Worm (Caenorhabditis elegans): ENCODE data around the gene seb-3.

The seb-3 gene

DNA sequence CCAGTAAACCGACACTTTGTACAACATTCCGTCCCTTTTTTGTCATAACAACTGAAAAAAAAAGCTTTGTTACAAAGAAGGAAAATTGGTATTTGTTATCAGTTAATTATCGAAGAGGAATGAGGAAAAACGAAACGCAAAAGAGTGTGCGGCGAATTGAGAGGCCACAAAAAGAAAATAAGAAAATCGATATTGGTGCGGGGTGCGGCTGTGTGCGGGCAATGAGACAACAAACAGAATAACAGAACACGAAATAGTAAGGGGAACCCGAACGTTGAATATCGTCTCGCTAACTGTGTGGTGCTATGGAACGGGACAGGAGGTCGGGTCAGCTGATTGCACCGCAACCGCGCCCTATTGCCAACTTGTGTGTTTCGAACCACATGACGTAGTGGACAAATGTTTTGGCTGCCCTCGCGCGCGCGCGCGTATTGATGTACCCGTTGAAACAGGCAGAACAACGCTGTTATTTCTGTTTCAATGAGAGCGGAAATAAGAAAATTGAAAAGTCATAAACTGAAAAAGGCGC, 14.5 kb downstream of the seb-3 start, which contains the start of gene C18B12.4 (continued):
- TF ChIP-seq ztf-26 (tag; optimal IDR thresholded peaks at IDR 0.05): peak; percentile 93
- TF ChIP-seq Y56A3A.18 (GFP tag; IDR thresholded peaks at IDR 0.05): peak; percentile 39; the same call in 1 of the 2 replicates
- TF ChIP-seq egl-18 (GFP tag; IDR thresholded peaks at IDR 0.05): no peak
- TF ChIP-seq attf-6 (GFP tag; IDR thresholded peaks at IDR 0.05): no peak
- peak; percentile 69 for TF ChIP-seq atf-7 (tag; optimal IDR thresholded peaks at IDR 0.05)
- peak; percentile 55; the same call in 1 of the 2 replicates for TF ChIP-seq C06A6.2 (GFP tag; conservative IDR thresholded peaks at IDR 0.05)
- TF ChIP-seq F33H1.4 (GFP tag; IDR thresholded peaks at IDR 0.05): no peak
- no peak for TF ChIP-seq ceh-40 (GFP tag; IDR thresholded peaks at IDR 0.05)
- TF ChIP-seq efl-1 (GFP tag; optimal IDR thresholded peaks at IDR 0.05): peak; percentile 60
- no peak for TF ChIP-seq F39B2.1 (GFP tag; IDR thresholded peaks at IDR 0.05)
- TF ChIP-seq sptf-2 (GFP tag; optimal IDR thresholded peaks at IDR 0.05): no peak
- TF ChIP-seq nhr-80 (tag; optimal IDR thresholded peaks at IDR 0.05): peak; percentile 91
- no peak for TF ChIP-seq hlh-26 (GFP tag; conservative IDR thresholded peaks at IDR 0.05)
- no peak for TF ChIP-seq nhr-27 (tag; optimal IDR thresholded peaks at IDR 0.05)
- no peak for TF ChIP-seq ceh-79 (tag; optimal IDR thresholded peaks at IDR 0.05)
- no peak for TF ChIP-seq snpc-1.1 (tag; optimal IDR thresholded peaks at IDR 0.05; ENCODE audit: insufficient read depth)
- TF ChIP-seq mxl-1 (tag; optimal IDR thresholded peaks at IDR 0.05): no peak
- TF ChIP-seq lin-54 (GFP tag; optimal IDR thresholded peaks at IDR 0.05): peak; percentile 59
- no peak; the same call in 1 of the 2 replicates for TF ChIP-seq Y53G8AR.9 (GFP tag; conservative IDR thresholded peaks at IDR 0.05)
- peak; percentile 51 for TF ChIP-seq gei-17 (GFP tag; optimal IDR thresholded peaks at IDR 0.05)
- no peak for TF ChIP-seq lsl-1 (GFP tag; optimal IDR thresholded peaks at IDR 0.05)
- peak; percentile 87 for TF ChIP-seq nfyb-1 (GFP tag; IDR thresholded peaks at IDR 0.05)
- TF ChIP-seq F49E8.2 (tag; optimal IDR thresholded peaks at IDR 0.05; ENCODE audit: insufficient read depth): no peak
- TF ChIP-seq mcd-1 (GFP tag; IDR thresholded peaks at IDR 0.05): peak; percentile 95
- no peak for TF ChIP-seq mel-28 (tag; optimal IDR thresholded peaks at IDR 0.05; ENCODE audit: borderline replicate concordance)
- peak; percentile 6 for TF ChIP-seq B0261.1 (tag; optimal IDR thresholded peaks at IDR 0.05)
- no peak for TF ChIP-seq nhr-179 (tag; optimal IDR thresholded peaks at IDR 0.05)
- TF ChIP-seq fkh-3 (tag; optimal IDR thresholded peaks at IDR 0.05): no peak
- TF ChIP-seq sdz-38 (tag; optimal IDR thresholded peaks at IDR 0.05): no peak
- peak; percentile 77; the same call in 1 of the 2 replicates for TF ChIP-seq egl-44 (GFP tag; IDR thresholded peaks at IDR 0.05)
- no peak for TF ChIP-seq cebp-2 (GFP tag; IDR thresholded peaks at IDR 0.05)
- peak; percentile 74 for TF ChIP-seq bed-2 (GFP tag; IDR thresholded peaks at IDR 0.05)
- no peak for TF ChIP-seq nfya-1 (tag; optimal IDR thresholded peaks at IDR 0.05; ENCODE audit: borderline replicate concordance, insufficient read depth)
- TF ChIP-seq ztf-25 (GFP tag; IDR thresholded peaks at IDR 0.05): no peak
- TF ChIP-seq T26A5.8 (tag; optimal IDR thresholded peaks at IDR 0.05): no peak
- TF ChIP-seq ama-1 (optimal IDR thresholded peaks at IDR 0.05): no peak
- no peak for TF ChIP-seq ama-1 (GFP tag; optimal IDR thresholded peaks at IDR 0.05)
- no peak for TF ChIP-seq F37B4.10 (GFP tag; IDR thresholded peaks at IDR 0.05)
- TF ChIP-seq K11D2.4 (GFP tag; IDR thresholded peaks at IDR 0.05): peak; percentile 87; the same call in 1 of the 2 replicates
- TF ChIP-seq mes-4 (tag; optimal IDR thresholded peaks at IDR 0.05): no peak
- peak; percentile 55 for TF ChIP-seq madf-8 (GFP tag; conservative IDR thresholded peaks at IDR 0.05)
- no peak for TF ChIP-seq ekl-4 (GFP tag; IDR thresholded peaks at IDR 0.05)
- peak; percentile 25 to 58 for TF ChIP-seq let-607 (tag; optimal IDR thresholded peaks at IDR 0.05)
- no peak for TF ChIP-seq aptf-3 (GFP tag; IDR thresholded peaks at IDR 0.05)
- TF ChIP-seq lag-1 (GFP tag; IDR thresholded peaks at IDR 0.05): no peak
- no peak for TF ChIP-seq aptf-2 (GFP tag; conservative IDR thresholded peaks at IDR 0.05)
- TF ChIP-seq lsy-27 (tag; optimal IDR thresholded peaks at IDR 0.05; ENCODE audit: borderline replicate concordance, insufficient read depth): no peak
- TF ChIP-seq cebp-1 (GFP tag; IDR thresholded peaks at IDR 0.05): peak; percentile 83
- peak; percentile 93 for TF ChIP-seq cebp-1 (tag; optimal IDR thresholded peaks at IDR 0.05)

All from whole organism, young adult.